Worm (Caenorhabditis elegans): ENCODE data around the gene Y59C2A.3.

DNA sequence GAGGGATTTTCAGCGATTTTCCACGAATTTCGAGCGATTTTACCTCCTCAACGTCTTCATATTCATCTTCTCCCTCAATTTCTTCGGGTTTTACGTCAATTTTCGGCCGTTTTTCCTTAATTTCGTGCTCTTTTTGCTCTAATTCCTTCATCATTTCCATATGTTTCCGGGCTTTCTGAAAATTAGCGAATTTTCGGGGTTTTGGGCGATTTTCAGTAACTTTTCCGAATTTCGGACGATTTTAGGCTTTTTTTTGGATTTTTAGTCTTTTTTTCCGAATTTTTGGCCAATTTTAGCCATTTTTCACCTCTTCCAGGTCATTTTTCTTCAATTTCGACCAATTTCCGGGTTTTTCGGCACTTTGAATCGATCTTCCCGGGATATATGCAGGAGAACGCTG is 10.6 kb upstream of the Y59C2A.3 start:
- TF ChIP-seq let-526 (GFP tag; IDR thresholded peaks at IDR 0.05) (no peak), gei-17 (GFP tag; optimal IDR thresholded peaks at IDR 0.05) (no peak), nfya-1 (tag; optimal IDR thresholded peaks at IDR 0.05; ENCODE audit: borderline replicate concordance, insufficient read depth) (no peak), nhr-179 (tag; optimal IDR thresholded peaks at IDR 0.05) (no peak), ama-1 (optimal IDR thresholded peaks at IDR 0.05) (no peak), ama-1 (GFP tag; optimal IDR thresholded peaks at IDR 0.05) (no peak), ceh-100 (GFP tag; IDR thresholded peaks at IDR 0.05) (no peak), ets-4 (GFP tag; optimal IDR thresholded peaks at IDR 0.05) (no peak)

Data from whole organism, young adult.